Worm (Caenorhabditis elegans): ENCODE data around the gene T10C6.6.

- TF ChIP-seq ztf-23 (GFP tag; IDR thresholded peaks at IDR 0.05): no peak
- TF ChIP-seq med-1 (GFP tag; optimal IDR thresholded peaks at IDR 0.05; ENCODE audit: insufficient read depth): no peak
- no peak for TF ChIP-seq T22C8.4 (GFP tag; IDR thresholded peaks at IDR 0.05)
- TF ChIP-seq ztf-29 (GFP tag; IDR thresholded peaks at IDR 0.05): no peak
Measured at ce11 chrV:15975845-15976244, 48.3 kb upstream of the T10C6.6 start, which contains the start of gene clec-232.

All from whole organism, midembryonic.